Worm (Caenorhabditis elegans) whole organism, late embryonic: Measurements from ENCODE around the gene Y61A9LA.12.

Experiments used
- fkh-10 ChIP-seq: fragments of 150-350 bp; optimal IDR thresholded peaks from 2 replicates; lab custom pipeline; 2014; ENCODE audit warnings: missing biosample characterization, missing genetic modification reagents, missing genetic modification characterization
- hlh-30 ChIP-seq: sonication (generic microtip); optimal IDR thresholded peaks from 2 replicates; lab custom pipeline; 2017; ENCODE audit warnings: antibody characterized with exemption, missing genetic modification characterization, missing compliant biosample characterization; ENCODE audit not compliant: insufficient read depth
- pha-4 ChIP-seq: fragments of 150-350 bp; optimal IDR thresholded peaks from 2 replicates; lab custom pipeline; 2018; ENCODE audit warnings: missing biosample characterization, missing genetic modification reagents, missing genetic modification characterization

- TF ChIP-seq hlh-30 (tag; lab: Kevin White, UChicago) (no peak), pha-4 (no peak), fkh-10 (GFP tag; lab: Kevin White, UChicago) (no peak)
Measured at ce11 chrV:4518657-4519056, 35.0 kb upstream of the Y61A9LA.12 start.
